Fruit fly (Drosophila melanogaster): ENCODE results near the gene CG13315.

DNA sequence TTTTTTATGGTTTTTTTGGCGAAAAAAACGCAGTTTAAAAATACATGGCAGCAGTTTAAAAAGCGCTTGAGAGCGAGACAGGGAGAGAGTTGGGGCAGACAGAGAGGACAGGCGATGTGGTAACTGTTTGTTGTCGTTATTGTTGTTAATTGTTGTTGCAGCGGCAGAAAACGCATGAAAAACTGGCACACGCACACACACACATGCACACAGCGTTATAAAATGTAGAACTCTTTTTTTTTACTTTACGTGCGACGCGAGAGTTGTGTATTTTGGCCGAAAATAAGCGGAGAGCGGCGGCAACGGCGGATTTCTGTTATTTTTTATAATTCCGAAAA lies 28.2 kb downstream of the CG13315 start:
- TF ChIP-seq CG9948 (tag; optimal IDR thresholded peaks at IDR 0.05), result no peak
- peak; percentile 25; the same call in 1 of the 2 replicates for TF ChIP-seq Ets98B (GFP tag; IDR thresholded peaks at IDR 0.05)
- TF ChIP-seq CG34367 (tag; optimal IDR thresholded peaks at IDR 0.05), result no peak
- TF ChIP-seq Pif1A (GFP tag; optimal IDR thresholded peaks at IDR 0.05), result no peak
- no peak for TF ChIP-seq fd96Ca (GFP tag; IDR thresholded peaks at IDR 0.05)
- TF ChIP-seq CG10348 (GFP tag; IDR thresholded peaks at IDR 0.05), result no peak
- TF ChIP-seq CG32121 (GFP tag; IDR thresholded peaks at IDR 0.05), result no peak; the same call in 1 of the 2 replicates
- TF ChIP-seq CG15710 (tag; optimal IDR thresholded peaks at IDR 0.05), result no peak
- TF ChIP-seq CG14655 (GFP tag; optimal IDR thresholded peaks at IDR 0.05), result no peak
- TF ChIP-seq CG12605 (GFP tag; IDR thresholded peaks at IDR 0.05), result no peak; the same call in 1 of the 2 replicates
- TF ChIP-seq Snoo (tag; optimal IDR thresholded peaks at IDR 0.05), result no peak
- no peak for TF ChIP-seq Pif1B (GFP tag; optimal IDR thresholded peaks at IDR 0.05)
- TF ChIP-seq rn (GFP tag; IDR thresholded peaks at IDR 0.05), result no peak
- no peak for TF ChIP-seq CG8159 (tag; optimal IDR thresholded peaks at IDR 0.05)

Measured in whole organism, pupa.